Fruit fly (Drosophila melanogaster): ENCODE results near the gene Hsc70-1.

- TF ChIP-seq CG9948 (tag; optimal IDR thresholded peaks at IDR 0.05) (no peak), D1 (tag; optimal IDR thresholded peaks at IDR 0.05) (no peak), CG15710 (tag; optimal IDR thresholded peaks at IDR 0.05) (no peak), CG17806 (tag; optimal IDR thresholded peaks at IDR 0.05) (no peak), gl (tag; optimal IDR thresholded peaks at IDR 0.05) (no peak), Pif1B (GFP tag; optimal IDR thresholded peaks at IDR 0.05) (no peak), Pif1A (GFP tag; optimal IDR thresholded peaks at IDR 0.05) (no peak), EcR (GFP tag; optimal IDR thresholded peaks at IDR 0.05) (no peak), rn (GFP tag; IDR thresholded peaks at IDR 0.05) (no peak), CG10348 (GFP tag; IDR thresholded peaks at IDR 0.05) (no peak), CG4496 (GFP tag; IDR thresholded peaks at IDR 0.05) (no peak), CG8301 (tag; optimal IDR thresholded peaks at IDR 0.05) (no peak), fd96Ca (GFP tag; IDR thresholded peaks at IDR 0.05) (no peak), CG12605 (GFP tag; IDR thresholded peaks at IDR 0.05) (no peak)
Observed at dm6 chr3L:13993233-13993741, 19.4 kb downstream of the Hsc70-1 start, which contains the start of gene CG17364.

All from whole organism, pupa.